Worm (Caenorhabditis elegans): ENCODE measurements around the gene cest-2.3.
"Not testable (repeated sequence)": the region's sequence is repeated elsewhere in the genome, so short reads cannot be mapped to it uniquely, and the experiment has no call there.

- TF ChIP-seq fos-1 (tag; optimal IDR thresholded peaks at IDR 0.05); ceh-63 (GFP tag; optimal IDR thresholded peaks at IDR 0.05); snpc-4 (tag; optimal IDR thresholded peaks at IDR 0.05); C34B4.2 (tag; optimal IDR thresholded peaks at IDR 0.05); C16A3.4 (tag; optimal IDR thresholded peaks at IDR 0.05); sox-4 (tag; optimal IDR thresholded peaks at IDR 0.05): not testable (repeated sequence)
Observed at ce11 chrV:14203809-14204208, 21.0 kb upstream of the cest-2.3 start.
